Worm (Caenorhabditis elegans): ENCODE measurements around the gene F52H2.3.

DNA sequence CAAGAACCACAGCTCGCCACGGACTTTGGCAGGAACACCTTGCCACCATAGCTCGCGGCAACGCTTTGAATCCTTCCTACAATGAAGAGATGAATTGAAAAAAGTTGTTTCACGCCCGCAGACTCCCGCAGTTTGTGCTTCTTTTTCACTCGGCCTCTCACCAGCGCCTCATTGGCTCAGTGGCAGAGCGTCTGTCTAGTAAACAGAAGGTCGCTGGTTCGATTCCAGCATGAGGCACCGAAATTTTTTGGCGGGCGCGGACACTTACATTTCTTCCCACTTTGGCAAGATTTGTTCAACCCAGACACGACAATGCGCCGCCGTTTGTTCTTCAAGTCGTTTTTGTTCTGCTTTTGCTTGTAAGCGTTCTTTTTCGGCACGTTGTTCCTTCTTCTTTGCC, 13.0 kb downstream of the F52H2.3 start:
- TF ChIP-seq T22C8.4 (GFP tag; IDR thresholded peaks at IDR 0.05) = no peak
- TF ChIP-seq cog-1 (tag; optimal IDR thresholded peaks at IDR 0.05) = no peak
- TF ChIP-seq med-1 (GFP tag; optimal IDR thresholded peaks at IDR 0.05; ENCODE audit: insufficient read depth) = no peak
- no peak for TF ChIP-seq flt-1 (GFP tag; IDR thresholded peaks at IDR 0.05)
- 0 out of 2 replicates have a peak, but pooled peaks have one; percentile 50 for TF ChIP-seq tab-1 (GFP tag; IDR thresholded peaks at IDR 0.05)
- TF ChIP-seq ztf-29 (GFP tag; IDR thresholded peaks at IDR 0.05) = peak; percentile 37; the same call in 1 of the 2 replicates
- TF ChIP-seq ztf-23 (GFP tag; IDR thresholded peaks at IDR 0.05) = peak; percentile 62; the same call in 1 of the 2 replicates
- TF ChIP-seq klf-2 (GFP tag; conservative IDR thresholded peaks at IDR 0.05) = no peak; the same call in 1 of the 2 replicates
